Comparison of ENCODE assay signal across 1 worm cellular context in the genomic region with DNA sequence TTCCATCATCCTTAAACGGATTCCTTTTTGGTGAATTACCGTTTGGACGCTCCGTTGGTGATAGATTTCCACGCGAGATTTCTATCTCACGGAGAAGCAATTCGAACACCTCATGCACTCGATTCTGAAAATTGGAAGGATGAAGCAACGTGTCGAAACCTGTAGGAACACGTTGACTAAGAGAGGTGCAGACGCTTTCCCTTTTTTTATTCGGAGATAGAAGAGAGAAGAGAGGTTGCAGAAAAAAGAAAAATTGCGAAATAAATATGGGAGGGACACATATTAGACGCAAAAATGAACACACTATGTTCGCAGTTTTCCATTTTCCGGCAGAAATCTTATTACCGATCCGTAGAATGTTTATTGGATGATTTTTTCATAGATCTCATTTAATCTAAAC.
TF ChIP-seq lines count a peak whose summit lies in the region.

No protein-coding gene starts in this region.

TF ChIP-seq in whole organism, L4 larva, 104 proteins besides CTCF, POLR2A, EP300 and RAD21 (continued from another document):
- TF ChIP-seq arid-1 (GFP tag; conservative IDR thresholded peaks at IDR 0.05; lab: Robert Waterston, UW) = no peak
- no peak for TF ChIP-seq dmd-9 (GFP tag; IDR thresholded peaks at IDR 0.05; lab: Robert Waterston, UW)
- no peak for TF ChIP-seq spr-3 (GFP tag; optimal IDR thresholded peaks at IDR 0.05; lab: Kevin White, UChicago)
- TF ChIP-seq ZK337.2 (GFP tag; IDR thresholded peaks at IDR 0.05; lab: Robert Waterston, UW) = no peak
- peak; percentile 52 for TF ChIP-seq nhr-48 (tag; optimal IDR thresholded peaks at IDR 0.05; lab: Kevin White, UChicago)
- no peak for TF ChIP-seq daf-8 (GFP tag; IDR thresholded peaks at IDR 0.05; lab: Robert Waterston, UW)
- no peak for TF ChIP-seq tag-97 (GFP tag; IDR thresholded peaks at IDR 0.05; lab: Robert Waterston, UW)
- TF ChIP-seq egl-43 (GFP tag; IDR thresholded peaks at IDR 0.05; lab: Robert Waterston, UW) = no peak
- TF ChIP-seq Y75B8A.6 (GFP tag; IDR thresholded peaks at IDR 0.05; lab: Robert Waterston, UW) = no peak
- no peak for TF ChIP-seq saeg-2 (GFP tag; IDR thresholded peaks at IDR 0.05; lab: Robert Waterston, UW)
- TF ChIP-seq nhr-237 (tag; optimal IDR thresholded peaks at IDR 0.05; lab: Kevin White, UChicago) = no peak
- TF ChIP-seq nhr-6 (tag; optimal IDR thresholded peaks at IDR 0.05; lab: Kevin White, UChicago) = no peak
